Worm (Caenorhabditis elegans) whole organism, L1 larva: ENCODE data around the gene asna-1.

Experiments used
- C04F5.9 ChIP-seq: sonication (generic microtip); optimal IDR thresholded peaks from 2 replicates; lab custom pipeline; 2016; ENCODE audit warnings: missing genetic modification characterization, missing compliant biosample characterization
- F16B12.6 ChIP-seq: fragments of 150-350 bp; optimal IDR thresholded peaks from 2 replicates; lab custom pipeline; 2014; ENCODE audit warnings: missing biosample characterization, missing genetic modification characterization
- alr-1 ChIP-seq: fragments of 200-800 bp; sonication (Bioruptor generic); optimal IDR thresholded peaks from 2 replicates; lab custom pipeline; 2018; ENCODE audit warnings: borderline replicate concordance, mild to moderate bottlenecking, missing genetic modification characterization, missing compliant biosample characterization
- ceh-63 ChIP-seq: fragments of 200-800 bp; sonication (Bioruptor generic); optimal IDR thresholded peaks from 2 replicates; lab custom pipeline; 2018; ENCODE audit warnings: mild to moderate bottlenecking, missing genetic modification characterization, missing compliant biosample characterization
- ceh-82 ChIP-seq, 3 experiments: fragments of 150-350 bp in 1 of 3; sonication (generic microtip) in 2 of 3; optimal IDR thresholded peaks; 2 replicates each; lab custom pipeline; 2014 to 2017; ENCODE audit warnings: missing biosample characterization in 3 of 3, missing genetic modification characterization in 3 of 3
- ceh-88 ChIP-seq: fragments of 200-800 bp; sonication (Bioruptor generic); IDR thresholded peaks from 2 replicates; pipeline ENCODE4 v1.3.6; 2022; ENCODE audit warnings: missing genetic modification characterization, missing compliant biosample characterization
- ceh-90 ChIP-seq: sonication (generic microtip); optimal IDR thresholded peaks from 2 replicates; lab custom pipeline; 2016; ENCODE audit warnings: missing genetic modification characterization, missing compliant biosample characterization
- dpl-1 ChIP-seq, 3 experiments: fragments of 150-350 bp in 2 of 3; sonication (generic microtip) in 1 of 3; optimal IDR thresholded peaks; 2 replicates each; lab custom pipeline; 2014 to 2017; ENCODE audit warnings: missing biosample characterization in 3 of 3, missing genetic modification characterization in 3 of 3, missing genetic modification reagents in 3 of 3
- efl-1 ChIP-seq, 4 experiments: fragments of 150-350 bp; optimal IDR thresholded peaks in 3 of 4; peaks in 1 of 4; 1 replicate in 1 of 4; 2 replicates in 3 of 4; lab custom pipeline; 2014; ENCODE audit warnings: missing biosample characterization in 2 of 4, missing genetic modification characterization in 2 of 4, missing genetic modification reagents in 2 of 4
- efl-3 ChIP-seq: fragments of 200-800 bp; sonication (Bioruptor generic); optimal IDR thresholded peaks from 2 replicates; lab custom pipeline; 2018; ENCODE audit warnings: mild to moderate bottlenecking, missing genetic modification characterization, missing compliant biosample characterization
- elt-2 ChIP-seq: sonication (generic microtip); optimal IDR thresholded peaks from 2 replicates; lab custom pipeline; 2016; ENCODE audit warnings: missing genetic modification characterization, mild to moderate bottlenecking, inconsistent platforms, missing compliant biosample characterization, missing genetic modification reagents
- elt-3 ChIP-seq, 6 experiments: fragments of 150-350 bp in 1 of 6; sonication (generic microtip); optimal IDR thresholded peaks; 2 replicates each; lab custom pipeline; 2017 to 2018; ENCODE audit warnings: missing biosample characterization in 6 of 6, missing genetic modification characterization in 6 of 6, inconsistent platforms in 1 of 6
- ets-5 ChIP-seq: fragments of 200-800 bp; sonication (Bioruptor generic); IDR thresholded peaks from 2 replicates; pipeline ENCODE4 v1.3.6; 2022; ENCODE audit warnings: missing genetic modification characterization, missing compliant biosample characterization
- fkh-10 ChIP-seq: sonication (generic microtip); optimal IDR thresholded peaks from 2 replicates; lab custom pipeline; 2017; ENCODE audit warnings: missing biosample characterization, missing genetic modification reagents, missing genetic modification characterization
- hlh-17 ChIP-seq: fragments of 200-800 bp; sonication (Bioruptor generic); optimal IDR thresholded peaks from 2 replicates; lab custom pipeline; 2018; ENCODE audit warnings: missing genetic modification characterization, mild to moderate bottlenecking, missing compliant biosample characterization, moderate library complexity, borderline replicate concordance
- irx-1 ChIP-seq: sonication (generic microtip); optimal IDR thresholded peaks from 2 replicates; lab custom pipeline; 2016; ENCODE audit warnings: missing genetic modification characterization, missing compliant biosample characterization
- jun-1 ChIP-seq: fragments of 150-350 bp; optimal IDR thresholded peaks from 2 replicates; lab custom pipeline; 2014; ENCODE audit warnings: missing biosample characterization, missing genetic modification reagents, missing genetic modification characterization
- lin-14 ChIP-seq: fragments of 200-800 bp; sonication (Bioruptor generic); optimal IDR thresholded peaks from 2 replicates; lab custom pipeline; 2018; ENCODE audit warnings: mild to moderate bottlenecking, missing genetic modification characterization, moderate library complexity, missing compliant biosample characterization
- lin-35 ChIP-seq, 2 experiments: fragments of 150-350 bp; optimal IDR thresholded peaks; 2 replicates each; lab custom pipeline; 2014; ENCODE audit warnings: missing biosample characterization in 2 of 2, missing genetic modification characterization in 2 of 2, missing genetic modification reagents in 2 of 2
- lir-3 ChIP-seq: sonication (generic microtip); optimal IDR thresholded peaks from 2 replicates; lab custom pipeline; 2016; ENCODE audit warnings: mild to moderate bottlenecking, missing genetic modification characterization, moderate library complexity, missing compliant biosample characterization; ENCODE audit not compliant: poor library complexity
- lsy-2 ChIP-seq, 2 experiments: fragments of 150-350 bp; optimal IDR thresholded peaks; 2 replicates each; lab custom pipeline; 2014; ENCODE audit warnings: missing biosample characterization in 2 of 2, missing genetic modification characterization in 2 of 2
- mab-9 ChIP-seq: fragments of 200-800 bp; sonication (Bioruptor generic); IDR thresholded peaks from 2 replicates; pipeline ENCODE4 v1.3.6; 2022; ENCODE audit warnings: missing genetic modification reagents, missing genetic modification characterization, missing compliant biosample characterization
- mdl-1 ChIP-seq, 2 experiments: fragments of 150-350 bp; optimal IDR thresholded peaks; 2 replicates each; lab custom pipeline; 2014 to 2017; ENCODE audit warnings: missing biosample characterization in 2 of 2, missing genetic modification characterization in 2 of 2, inconsistent platforms in 1 of 2
- mep-1 ChIP-seq: fragments of 150-350 bp; optimal IDR thresholded peaks from 2 replicates; lab custom pipeline; 2014; ENCODE audit warnings: missing biosample characterization, missing genetic modification characterization
- nhr-19 ChIP-seq: fragments of 200-800 bp; sonication (Bioruptor generic); conservative IDR thresholded peaks from 2 replicates; pipeline ENCODE4 v1.3.6; 2022; ENCODE audit warnings: missing genetic modification characterization, missing compliant biosample characterization
- nhr-76 ChIP-seq: sonication (generic microtip); optimal IDR thresholded peaks from 2 replicates; lab custom pipeline; 2017; ENCODE audit warnings: missing biosample characterization, missing genetic modification characterization
- nhr-85 ChIP-seq: sonication (generic microtip); peaks from one replicate; lab custom pipeline; 2016; ENCODE audit warnings: missing genetic modification characterization, inconsistent platforms, missing compliant biosample characterization
- nhr-90 ChIP-seq: sonication (generic microtip); optimal IDR thresholded peaks from 2 replicates; lab custom pipeline; 2016; ENCODE audit warnings: mild to moderate bottlenecking, missing genetic modification characterization, missing compliant biosample characterization; ENCODE audit not compliant: poor library complexity
- pag-3 ChIP-seq: sonication (generic microtip); optimal IDR thresholded peaks from 2 replicates; lab custom pipeline; 2017; ENCODE audit warnings: missing genetic modification characterization, mild to moderate bottlenecking, missing compliant biosample characterization, antibody characterized with exemption, borderline replicate concordance; ENCODE audit not compliant: insufficient read depth
- pax-3 ChIP-seq: fragments of 200-800 bp; sonication (Bioruptor generic); optimal IDR thresholded peaks from 2 replicates; lab custom pipeline; 2018; ENCODE audit warnings: mild to moderate bottlenecking, missing genetic modification characterization, moderate library complexity, missing compliant biosample characterization
- pqm-1 ChIP-seq: sonication (generic microtip); optimal IDR thresholded peaks from 3 replicates; lab custom pipeline; 2017; ENCODE audit warnings: missing biosample characterization, missing genetic modification characterization
- rnt-1 ChIP-seq: sonication (generic microtip); optimal IDR thresholded peaks from 2 replicates; lab custom pipeline; 2016; ENCODE audit warnings: mild to moderate bottlenecking, missing genetic modification characterization, moderate library complexity, missing compliant biosample characterization
- skn-1 ChIP-seq: fragments of 150-350 bp; optimal IDR thresholded peaks from 2 replicates; lab custom pipeline; 2014; ENCODE audit warnings: missing biosample characterization, missing genetic modification characterization
- snpc-4 ChIP-seq: fragments of 150-350 bp; optimal IDR thresholded peaks from 2 replicates; lab custom pipeline; 2014; ENCODE audit warnings: missing biosample characterization, missing genetic modification characterization
- snu-23 ChIP-seq: sonication (generic microtip); optimal IDR thresholded peaks from 2 replicates; lab custom pipeline; 2016; ENCODE audit warnings: missing genetic modification characterization, missing compliant biosample characterization
- sox-4 ChIP-seq: sonication (generic microtip); optimal IDR thresholded peaks from 2 replicates; lab custom pipeline; 2016; ENCODE audit warnings: missing genetic modification characterization, missing compliant biosample characterization
- tbx-2 ChIP-seq: sonication (generic microtip); optimal IDR thresholded peaks from 2 replicates; lab custom pipeline; 2016; ENCODE audit warnings: missing genetic modification characterization, missing compliant biosample characterization
- unc-130 ChIP-seq: fragments of 150-350 bp; optimal IDR thresholded peaks from 2 replicates; lab custom pipeline; 2017; ENCODE audit warnings: missing biosample characterization, missing genetic modification characterization, inconsistent platforms
- unc-30 ChIP-seq: sonication (generic microtip); optimal IDR thresholded peaks from 2 replicates; lab custom pipeline; 2017; ENCODE audit warnings: missing biosample characterization, missing genetic modification characterization
- unc-98 ChIP-seq: fragments of 200-800 bp; sonication (Bioruptor generic); IDR thresholded peaks from 2 replicates; pipeline ENCODE4 v1.3.6; 2022; ENCODE audit warnings: missing genetic modification characterization, missing compliant biosample characterization
- xbp-1 ChIP-seq: sonication (generic microtip); optimal IDR thresholded peaks from 2 replicates; lab custom pipeline; 2016; ENCODE audit warnings: missing genetic modification characterization, missing compliant biosample characterization
- zag-1 ChIP-seq: fragments of 150-350 bp; optimal IDR thresholded peaks from 2 replicates; lab custom pipeline; 2014; ENCODE audit warnings: missing biosample characterization, missing genetic modification characterization
- ztf-11 ChIP-seq, 2 experiments: sonication (generic microtip); optimal IDR thresholded peaks; 2 replicates each; lab custom pipeline; 2016 to 2017; ENCODE audit warnings: missing genetic modification characterization in 2 of 2, missing biosample characterization in 1 of 2, missing compliant biosample characterization in 1 of 2

The asna-1 gene

DNA sequence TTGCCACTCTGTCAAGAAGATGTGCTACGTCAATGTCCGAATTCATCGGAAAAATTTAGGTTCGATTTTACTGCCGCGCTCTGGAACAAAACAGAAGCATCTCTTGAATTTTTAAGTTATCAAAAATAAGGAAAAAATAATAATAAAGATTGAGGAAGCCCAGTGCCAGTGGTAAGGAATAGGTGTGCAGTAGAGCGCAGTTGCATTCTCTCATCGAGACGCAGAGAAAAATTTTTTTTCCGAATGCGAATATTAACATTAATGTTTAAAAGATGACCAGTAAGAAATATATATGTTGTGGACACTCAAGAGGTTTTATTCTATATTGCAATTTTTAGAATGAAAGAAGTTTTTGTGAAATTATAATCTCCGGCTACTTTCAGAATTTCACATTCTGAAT, 47.2 kb upstream of the asna-1 start (continued):
- TF ChIP-seq lin-35 (GFP tag; optimal IDR thresholded peaks at IDR 0.05; lab: Kevin White, UChicago) (peak; percentile 66 to 79), irx-1 (tag; lab: Kevin White, UChicago) (peak; percentile 23), F16B12.6 (peak; percentile 18), ceh-88 (GFP tag; lab: Robert Waterston, UW) (no peak), nhr-85 (tag; lab: Kevin White, UChicago) (peak; percentile 70), efl-1 (optimal IDR thresholded peaks at IDR 0.05; lab: Kevin White, UChicago) (peak; percentile 75 to 76), efl-1 (GFP tag; optimal IDR thresholded peaks at IDR 0.05 in 1 of 2; lab: Kevin White, UChicago) (peak; percentile 75 to 96), nhr-19 (GFP tag; lab: Robert Waterston, UW) (peak; percentile 35; the same call in 1 of the 2 replicates), unc-30 (tag; lab: Kevin White, UChicago) (no peak), skn-1 (tag; lab: Kevin White, UChicago) (peak; percentile 48), C04F5.9 (tag; lab: Kevin White, UChicago) (peak; percentile 26), fkh-10 (GFP tag; lab: Kevin White, UChicago) (no peak), lsy-2 (tag; optimal IDR thresholded peaks at IDR 0.05; lab: Kevin White, UChicago) (peak; percentile 66 to 74), unc-130 (peak; percentile 69), ets-5 (GFP tag; lab: Robert Waterston, UW) (no peak), nhr-76 (tag; lab: Kevin White, UChicago) (no peak), pax-3 (tag; lab: Kevin White, UChicago) (no peak), elt-3 (tag; optimal IDR thresholded peaks at IDR 0.05; lab: Kevin White, UChicago) (peak in 1 of 6 experiments; percentile 45)

DNA sequence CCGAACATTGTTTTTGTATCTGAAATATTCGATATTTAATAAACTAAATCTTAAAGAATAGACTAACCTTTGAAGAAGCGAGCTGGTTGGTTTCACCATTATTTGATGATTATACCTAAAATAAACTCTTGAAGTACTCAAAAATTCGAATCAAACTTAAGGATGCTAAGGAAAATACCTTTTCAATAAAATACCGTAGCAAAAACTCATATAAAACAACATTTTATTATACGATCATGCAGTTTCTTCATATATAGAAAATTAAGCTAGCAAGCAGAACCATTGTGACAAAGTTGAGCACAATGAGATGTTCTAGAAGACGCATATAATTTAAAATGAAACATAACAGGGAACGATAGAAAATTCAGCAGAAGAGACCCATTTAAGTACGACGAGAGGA, 46.5 kb upstream of the asna-1 start, which contains the start of gene F44E2.7:
Gene F44E2.7 (minus strand): TSS at position 101 of the 400 bp plus-strand sequence.
- TF ChIP-seq snu-23 (GFP tag; lab: Kevin White, UChicago) (no peak), dpl-1 (GFP tag; optimal IDR thresholded peaks at IDR 0.05; lab: Kevin White, UChicago) (no peak)

- no peak for TF ChIP-seq mab-9
- no peak for TF ChIP-seq jun-1 (tag; lab: Kevin White, UChicago)
- TF ChIP-seq zag-1 (tag; lab: Kevin White, UChicago) = no peak
- TF ChIP-seq pqm-1 (tag; lab: Kevin White, UChicago) = no peak
- no peak for TF ChIP-seq ceh-90 (tag; lab: Kevin White, UChicago)
- TF ChIP-seq, all 84 proteins: peak for 0
These were observed 45.4 kb upstream of the asna-1 start, which contains the start of gene F44E2.8 for ce11 chrIII:8849507-8849906. F44E2.8 (minus strand) TSS chrIII:8849877.

DNA sequence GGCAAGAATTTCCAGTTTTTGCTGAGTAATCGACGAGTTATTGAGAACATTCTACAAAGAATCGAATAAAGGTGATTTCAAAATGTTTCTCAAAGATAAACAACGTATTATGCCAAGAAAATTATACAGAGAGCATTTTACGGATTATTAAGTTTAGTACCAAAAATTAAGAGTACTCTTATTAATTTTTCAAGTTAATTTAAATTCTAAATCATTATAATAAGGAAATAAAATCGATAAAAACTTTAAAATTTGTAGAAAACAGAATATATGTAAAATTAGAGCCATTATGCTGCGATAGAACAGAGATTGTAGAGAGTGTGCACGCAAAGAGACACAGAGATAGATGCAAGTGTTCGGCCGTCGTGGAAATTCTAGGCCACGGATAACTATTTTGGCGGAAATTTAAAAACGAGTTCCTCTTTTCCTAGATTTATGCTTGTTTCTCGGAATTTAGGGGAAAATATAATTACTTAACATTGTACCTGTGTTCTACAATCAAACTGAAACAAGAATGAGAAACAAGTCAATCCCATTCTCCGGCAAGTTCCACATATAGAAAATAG, 44.3 kb upstream of the asna-1 start, which contains the start of gene F44E2.9:
Gene F44E2.9 (minus strand): TSS at position 51 of the 566 bp plus-strand sequence.
- TF ChIP-seq pag-3 (no peak), ceh-82 (tag; optimal IDR thresholded peaks at IDR 0.05; lab: Kevin White, UChicago) (peak; percentile 13 to 75 (median 43)), mab-9 (no peak), lir-3 (peak; percentile 93), unc-98 (GFP tag; lab: Robert Waterston, UW) (peak; percentile 74), tbx-2 (tag; lab: Kevin White, UChicago) (peak; percentile 77), pax-3 (tag; lab: Kevin White, UChicago) (peak; percentile 69), sox-4 (tag; lab: Kevin White, UChicago) (no peak), fkh-10 (GFP tag; lab: Kevin White, UChicago) (peak; percentile 7), rnt-1 (tag; lab: Kevin White, UChicago) (peak; percentile 96), nhr-85 (tag; lab: Kevin White, UChicago) (peak; percentile 81), unc-130 (peak; percentile 51), ztf-11 (tag; optimal IDR thresholded peaks at IDR 0.05; lab: Kevin White, UChicago) (peak in 1 of 2 experiments; percentile 78), ceh-63 (GFP tag; lab: Kevin White, UChicago) (no peak), mep-1 (tag; lab: Kevin White, UChicago) (peak; percentile 65), ets-5 (GFP tag; lab: Robert Waterston, UW) (no peak), hlh-17 (no peak), lin-35 (GFP tag; optimal IDR thresholded peaks at IDR 0.05; lab: Kevin White, UChicago) (peak; percentile 96), nhr-90 (tag; lab: Kevin White, UChicago) (peak; percentile 79), xbp-1 (peak; percentile 65), elt-2 (tag; lab: Kevin White, UChicago) (peak; percentile 16), lin-14 (GFP tag; lab: Kevin White, UChicago) (peak; percentile 91), snpc-4 (tag; lab: Kevin White, UChicago) (peak; percentile 22), mdl-1 (tag; optimal IDR thresholded peaks at IDR 0.05; lab: Kevin White, UChicago) (peak in 1 of 2 experiments; percentile 20), alr-1 (tag; lab: Kevin White, UChicago) (no peak), snu-23 (GFP tag; lab: Kevin White, UChicago) (peak; percentile 73), efl-3 (GFP tag; lab: Kevin White, UChicago) (no peak)
